Worm (Caenorhabditis elegans): ENCODE measurements around the gene stdh-4.
A peak's percentile ranks its signal among the peaks of the same experiment; 100 is the strongest.

stdh-4 gene

ce11 chrV:8518822-8519392 is 30.2 kb upstream of the stdh-4 start, which contains the start of gene F45F2.10:
F45F2.10 (minus strand) TSS chrV:8518872.
- TF ChIP-seq hmg-4 (GFP tag; optimal IDR thresholded peaks at IDR 0.05), result no peak
- TF ChIP-seq tbx-11 (GFP tag; IDR thresholded peaks at IDR 0.05), result no peak
- TF ChIP-seq hmbx-1 (tag; optimal IDR thresholded peaks at IDR 0.05), result no peak
- no peak for TF ChIP-seq aly-1 (tag; optimal IDR thresholded peaks at IDR 0.05)
- no peak for TF ChIP-seq tra-4 (tag; optimal IDR thresholded peaks at IDR 0.05)
- TF ChIP-seq sea-1 (GFP tag; conservative IDR thresholded peaks at IDR 0.05), result no peak
- TF ChIP-seq ets-7 (tag; optimal IDR thresholded peaks at IDR 0.05), result no peak
- TF ChIP-seq F13C5.2 (tag; optimal IDR thresholded peaks at IDR 0.05), result no peak
- no peak for TF ChIP-seq B0310.2 (tag; optimal IDR thresholded peaks at IDR 0.05)

ce11 chrV:8520846-8521553 is 28.1 kb upstream of the stdh-4 start, which contains the start of the genes F45F2.11 and otpl-7:
F45F2.11 (minus strand) TSS chrV:8520896.
otpl-7 (plus strand) TSS chrV:8521503.
- TF ChIP-seq hmbx-1 (tag; optimal IDR thresholded peaks at IDR 0.05), result no peak
- TF ChIP-seq pes-1 (GFP tag; IDR thresholded peaks at IDR 0.05), result no peak
- TF ChIP-seq hmg-4 (GFP tag; optimal IDR thresholded peaks at IDR 0.05), result no peak
- no peak for TF ChIP-seq ama-1 (optimal IDR thresholded peaks at IDR 0.05)
- no peak for TF ChIP-seq tra-4 (tag; optimal IDR thresholded peaks at IDR 0.05)
- TF ChIP-seq flt-1 (GFP tag; IDR thresholded peaks at IDR 0.05), result no peak
- no peak for TF ChIP-seq tbx-11 (GFP tag; IDR thresholded peaks at IDR 0.05)
- TF ChIP-seq scrt-1 (GFP tag; IDR thresholded peaks at IDR 0.05), result no peak
- TF ChIP-seq hnd-1 (tag; optimal IDR thresholded peaks at IDR 0.05), result no peak
- TF ChIP-seq F13C5.2 (tag; optimal IDR thresholded peaks at IDR 0.05), result no peak
- no peak for TF ChIP-seq tbx-37 (GFP tag; conservative IDR thresholded peaks at IDR 0.05)
- no peak for TF ChIP-seq sea-1 (GFP tag; conservative IDR thresholded peaks at IDR 0.05)
- no peak for TF ChIP-seq ets-7 (tag; optimal IDR thresholded peaks at IDR 0.05)
- no peak for TF ChIP-seq ceh-13 (GFP tag; optimal IDR thresholded peaks at IDR 0.05)
- TF ChIP-seq B0310.2 (tag; optimal IDR thresholded peaks at IDR 0.05), result no peak
- no peak for TF ChIP-seq ceh-36 (tag; optimal IDR thresholded peaks at IDR 0.05)

ce11 chrV:8525774-8526173 is 23.3 kb upstream of the stdh-4 start, which contains the start of gene otpl-6:
otpl-6 (plus strand) TSS chrV:8526074.
- TF ChIP-seq ama-1 (optimal IDR thresholded peaks at IDR 0.05), result no peak
- no peak for TF ChIP-seq hnd-1 (tag; optimal IDR thresholded peaks at IDR 0.05)
- no peak for TF ChIP-seq hmg-4 (GFP tag; optimal IDR thresholded peaks at IDR 0.05)
- TF ChIP-seq scrt-1 (GFP tag; IDR thresholded peaks at IDR 0.05), result no peak
- TF ChIP-seq flt-1 (GFP tag; IDR thresholded peaks at IDR 0.05), result no peak
- TF ChIP-seq ets-7 (tag; optimal IDR thresholded peaks at IDR 0.05), result no peak
- TF ChIP-seq pes-1 (GFP tag; IDR thresholded peaks at IDR 0.05), result no peak
- no peak for TF ChIP-seq ceh-36 (tag; optimal IDR thresholded peaks at IDR 0.05)
- no peak for TF ChIP-seq aly-1 (tag; optimal IDR thresholded peaks at IDR 0.05)

ce11 chrV:8529219-8529618 is 19.9 kb upstream of the stdh-4 start, which contains the start of gene otpl-5:
otpl-5 (plus strand) TSS chrV:8529519.
- no peak for TF ChIP-seq tbx-37 (GFP tag; conservative IDR thresholded peaks at IDR 0.05)

- TF ChIP-seq sea-1 (GFP tag; conservative IDR thresholded peaks at IDR 0.05) (peak; percentile 54; the same call in 1 of the 2 replicates), tbx-11 (GFP tag; IDR thresholded peaks at IDR 0.05) (peak; percentile 14; the same call in 1 of the 2 replicates)
These were observed 16.0 kb upstream of the stdh-4 start, which contains the start of the genes his-8 and his-7 for ce11 chrV:8533067-8533466. his-8 (minus strand) TSS chrV:8533086. his-7 (plus strand) TSS chrV:8533379.

- no peak for TF ChIP-seq tbx-37 (GFP tag; conservative IDR thresholded peaks at IDR 0.05)
These were observed 15.2 kb upstream of the stdh-4 start for ce11 chrV:8533916-8534315.

- TF ChIP-seq pes-1 (GFP tag; IDR thresholded peaks at IDR 0.05) (peak; percentile 70), ama-1 (optimal IDR thresholded peaks at IDR 0.05) (peak; percentile 91), tbx-11 (GFP tag; IDR thresholded peaks at IDR 0.05) (peak; percentile 52; the same call in 1 of the 2 replicates), sea-1 (GFP tag; conservative IDR thresholded peaks at IDR 0.05) (peak; percentile 75; the same call in 1 of the 2 replicates), flt-1 (GFP tag; IDR thresholded peaks at IDR 0.05) (peak; percentile 65; the same call in 1 of the 2 replicates), tbx-37 (GFP tag; conservative IDR thresholded peaks at IDR 0.05) (peak; percentile 63; the same call in 1 of the 2 replicates), hmg-4 (GFP tag; optimal IDR thresholded peaks at IDR 0.05) (peak; percentile 42), scrt-1 (GFP tag; IDR thresholded peaks at IDR 0.05) (0 out of 2 replicates have a peak, but pooled peaks have one; percentile 53)
These were observed 14.4 kb upstream of the stdh-4 start, which contains the start of the genes his-6 and his-5 for ce11 chrV:8534534-8535283. his-6 (minus strand) TSS chrV:8534977. his-5 (plus strand) TSS chrV:8535214.

ce11 chrV:8536213-8536612 is 12.9 kb upstream of the stdh-4 start, which contains the start of gene his-39:
his-39 (plus strand) TSS chrV:8536513.
- TF ChIP-seq F13C5.2 (tag; optimal IDR thresholded peaks at IDR 0.05) (no peak), hmbx-1 (tag; optimal IDR thresholded peaks at IDR 0.05) (no peak), ceh-13 (GFP tag; optimal IDR thresholded peaks at IDR 0.05) (no peak), scrt-1 (GFP tag; IDR thresholded peaks at IDR 0.05) (no peak), B0310.2 (tag; optimal IDR thresholded peaks at IDR 0.05) (no peak), ceh-36 (tag; optimal IDR thresholded peaks at IDR 0.05) (no peak), hmg-4 (GFP tag; optimal IDR thresholded peaks at IDR 0.05) (no peak), sea-1 (GFP tag; conservative IDR thresholded peaks at IDR 0.05) (no peak), tbx-11 (GFP tag; IDR thresholded peaks at IDR 0.05) (no peak), ets-7 (tag; optimal IDR thresholded peaks at IDR 0.05) (no peak), hnd-1 (tag; optimal IDR thresholded peaks at IDR 0.05) (no peak), tbx-37 (GFP tag; conservative IDR thresholded peaks at IDR 0.05) (no peak), tra-4 (tag; optimal IDR thresholded peaks at IDR 0.05) (no peak), pes-1 (GFP tag; IDR thresholded peaks at IDR 0.05) (no peak), flt-1 (GFP tag; IDR thresholded peaks at IDR 0.05) (no peak), ama-1 (optimal IDR thresholded peaks at IDR 0.05) (no peak), aly-1 (tag; optimal IDR thresholded peaks at IDR 0.05) (no peak)
